Worm (Caenorhabditis elegans) whole organism, L1 larva: ENCODE results near the gene aat-1.
A peak's percentile ranks its signal among the peaks of the same experiment; 100 is the strongest.

Experiments used
- C04F5.9 ChIP-seq: sonication (generic microtip); optimal IDR thresholded peaks from 2 replicates; lab custom pipeline; 2016; ENCODE audit warnings: missing genetic modification characterization, missing compliant biosample characterization
- C34B4.2 ChIP-seq: sonication (generic microtip); optimal IDR thresholded peaks from 2 replicates; lab custom pipeline; 2017; ENCODE audit warnings: mild to moderate bottlenecking, missing genetic modification characterization, missing compliant biosample characterization
- F16B12.6 ChIP-seq: fragments of 150-350 bp; optimal IDR thresholded peaks from 2 replicates; lab custom pipeline; 2014; ENCODE audit warnings: missing biosample characterization, missing genetic modification characterization
- ama-1 ChIP-seq: fragments of 150-350 bp; optimal IDR thresholded peaks from 2 replicates; lab custom pipeline; 2014
- blmp-1 ChIP-seq: fragments of 150-350 bp; optimal IDR thresholded peaks from 2 replicates; lab custom pipeline; 2014; ENCODE audit warnings: missing biosample characterization, missing genetic modification characterization
- ceh-82 ChIP-seq, 3 experiments: fragments of 150-350 bp in 1 of 3; sonication (generic microtip) in 2 of 3; optimal IDR thresholded peaks; 2 replicates each; lab custom pipeline; 2014 to 2017; ENCODE audit warnings: missing biosample characterization in 3 of 3, missing genetic modification characterization in 3 of 3
- ceh-88 ChIP-seq: fragments of 200-800 bp; sonication (Bioruptor generic); IDR thresholded peaks from 2 replicates; pipeline ENCODE4 v1.3.6; 2022; ENCODE audit warnings: missing genetic modification characterization, missing compliant biosample characterization
- ceh-90 ChIP-seq: sonication (generic microtip); optimal IDR thresholded peaks from 2 replicates; lab custom pipeline; 2016; ENCODE audit warnings: missing genetic modification characterization, missing compliant biosample characterization
- ces-1 ChIP-seq: fragments of 150-350 bp; optimal IDR thresholded peaks from 2 replicates; lab custom pipeline; 2014; ENCODE audit warnings: missing biosample characterization, missing genetic modification reagents, missing genetic modification characterization
- dpl-1 ChIP-seq, 3 experiments: fragments of 150-350 bp in 2 of 3; sonication (generic microtip) in 1 of 3; optimal IDR thresholded peaks; 2 replicates each; lab custom pipeline; 2014 to 2017; ENCODE audit warnings: missing biosample characterization in 3 of 3, missing genetic modification characterization in 3 of 3, missing genetic modification reagents in 3 of 3
- dsc-1 ChIP-seq: sonication (generic microtip); optimal IDR thresholded peaks from 2 replicates; lab custom pipeline; 2016; ENCODE audit warnings: mild to moderate bottlenecking, missing genetic modification characterization, missing compliant biosample characterization
- efl-1 ChIP-seq, 4 experiments: fragments of 150-350 bp; optimal IDR thresholded peaks in 3 of 4; peaks in 1 of 4; 1 replicate in 1 of 4; 2 replicates in 3 of 4; lab custom pipeline; 2014; ENCODE audit warnings: missing biosample characterization in 2 of 4, missing genetic modification characterization in 2 of 4, missing genetic modification reagents in 2 of 4
- egl-13 ChIP-seq: sonication (generic microtip); optimal IDR thresholded peaks from 2 replicates; lab custom pipeline; 2016; ENCODE audit warnings: missing genotype, missing genetic modification reagents, missing genetic modification characterization, missing compliant biosample characterization
- fkh-10 ChIP-seq: sonication (generic microtip); optimal IDR thresholded peaks from 2 replicates; lab custom pipeline; 2017; ENCODE audit warnings: missing biosample characterization, missing genetic modification reagents, missing genetic modification characterization
- grh-1 ChIP-seq: fragments of 200-800 bp; sonication (Bioruptor generic); IDR thresholded peaks from 2 replicates; pipeline ENCODE4 v1.3.6; 2022; ENCODE audit warnings: missing genetic modification reagents, missing genetic modification characterization, missing compliant biosample characterization
- hlh-4 ChIP-seq: sonication (generic microtip); optimal IDR thresholded peaks from 2 replicates; lab custom pipeline; 2016; ENCODE audit warnings: mild to moderate bottlenecking, missing genetic modification characterization, missing compliant biosample characterization
- hpl-2 ChIP-seq: fragments of 150-350 bp; optimal IDR thresholded peaks from 2 replicates; lab custom pipeline; 2014; ENCODE audit warnings: missing biosample characterization, missing genetic modification reagents, missing genetic modification characterization
- jun-1 ChIP-seq: fragments of 150-350 bp; optimal IDR thresholded peaks from 2 replicates; lab custom pipeline; 2014; ENCODE audit warnings: missing biosample characterization, missing genetic modification reagents, missing genetic modification characterization
- lin-13 ChIP-seq: fragments of 150-350 bp; optimal IDR thresholded peaks from 2 replicates; lab custom pipeline; 2014; ENCODE audit warnings: missing biosample characterization, missing genetic modification reagents, missing genetic modification characterization
- lin-14 ChIP-seq: fragments of 200-800 bp; sonication (Bioruptor generic); optimal IDR thresholded peaks from 2 replicates; lab custom pipeline; 2018; ENCODE audit warnings: mild to moderate bottlenecking, missing genetic modification characterization, moderate library complexity, missing compliant biosample characterization
- lir-3 ChIP-seq: sonication (generic microtip); optimal IDR thresholded peaks from 2 replicates; lab custom pipeline; 2016; ENCODE audit warnings: mild to moderate bottlenecking, missing genetic modification characterization, moderate library complexity, missing compliant biosample characterization; ENCODE audit not compliant: poor library complexity
- lsy-2 ChIP-seq, 2 experiments: fragments of 150-350 bp; optimal IDR thresholded peaks; 2 replicates each; lab custom pipeline; 2014; ENCODE audit warnings: missing biosample characterization in 2 of 2, missing genetic modification characterization in 2 of 2
- mef-2 ChIP-seq: fragments of 150-350 bp; optimal IDR thresholded peaks from 2 replicates; lab custom pipeline; 2014; ENCODE audit warnings: missing biosample characterization, missing genetic modification characterization
- mep-1 ChIP-seq: fragments of 150-350 bp; optimal IDR thresholded peaks from 2 replicates; lab custom pipeline; 2014; ENCODE audit warnings: missing biosample characterization, missing genetic modification characterization
- nhr-20 ChIP-seq: sonication (generic microtip); optimal IDR thresholded peaks from 2 replicates; lab custom pipeline; 2016; ENCODE audit warnings: mild to moderate bottlenecking, missing genetic modification characterization, missing compliant biosample characterization
- nhr-28 ChIP-seq: fragments of 150-350 bp; optimal IDR thresholded peaks from 2 replicates; lab custom pipeline; 2014; ENCODE audit warnings: missing biosample characterization, missing genetic modification characterization
- nhr-47 ChIP-seq: sonication (generic microtip); optimal IDR thresholded peaks from 2 replicates; lab custom pipeline; 2016; ENCODE audit warnings: mild to moderate bottlenecking, missing genetic modification characterization, moderate library complexity, missing compliant biosample characterization
- nhr-85 ChIP-seq: sonication (generic microtip); peaks from one replicate; lab custom pipeline; 2016; ENCODE audit warnings: missing genetic modification characterization, inconsistent platforms, missing compliant biosample characterization
- nhr-90 ChIP-seq: sonication (generic microtip); optimal IDR thresholded peaks from 2 replicates; lab custom pipeline; 2016; ENCODE audit warnings: mild to moderate bottlenecking, missing genetic modification characterization, missing compliant biosample characterization; ENCODE audit not compliant: poor library complexity
- pax-3 ChIP-seq: fragments of 200-800 bp; sonication (Bioruptor generic); optimal IDR thresholded peaks from 2 replicates; lab custom pipeline; 2018; ENCODE audit warnings: mild to moderate bottlenecking, missing genetic modification characterization, moderate library complexity, missing compliant biosample characterization
- pqm-1 ChIP-seq: sonication (generic microtip); optimal IDR thresholded peaks from 3 replicates; lab custom pipeline; 2017; ENCODE audit warnings: missing biosample characterization, missing genetic modification characterization
- rnt-1 ChIP-seq: sonication (generic microtip); optimal IDR thresholded peaks from 2 replicates; lab custom pipeline; 2016; ENCODE audit warnings: mild to moderate bottlenecking, missing genetic modification characterization, moderate library complexity, missing compliant biosample characterization
- snu-23 ChIP-seq: sonication (generic microtip); optimal IDR thresholded peaks from 2 replicates; lab custom pipeline; 2016; ENCODE audit warnings: missing genetic modification characterization, missing compliant biosample characterization
- sox-4 ChIP-seq: sonication (generic microtip); optimal IDR thresholded peaks from 2 replicates; lab custom pipeline; 2016; ENCODE audit warnings: missing genetic modification characterization, missing compliant biosample characterization
- swsn-7 ChIP-seq: sonication (generic microtip); optimal IDR thresholded peaks from 2 replicates; lab custom pipeline; 2016; ENCODE audit warnings: missing genetic modification characterization, missing compliant biosample characterization
- tbx-2 ChIP-seq: sonication (generic microtip); optimal IDR thresholded peaks from 2 replicates; lab custom pipeline; 2016; ENCODE audit warnings: missing genetic modification characterization, missing compliant biosample characterization
- tlp-1 ChIP-seq: fragments of 150-350 bp; optimal IDR thresholded peaks from 2 replicates; lab custom pipeline; 2014; ENCODE audit warnings: missing biosample characterization, missing genetic modification characterization
- unc-62 ChIP-seq: fragments of 150-350 bp; optimal IDR thresholded peaks from 2 replicates; lab custom pipeline; 2014; ENCODE audit warnings: missing biosample characterization, missing genetic modification reagents, missing genetic modification characterization
- unc-86 ChIP-seq: sonication (generic microtip); optimal IDR thresholded peaks from 2 replicates; lab custom pipeline; 2016; ENCODE audit warnings: missing genetic modification characterization, missing compliant biosample characterization
- vab-15 ChIP-seq: sonication (generic microtip); optimal IDR thresholded peaks from 2 replicates; lab custom pipeline; 2017; ENCODE audit warnings: missing genotype, mild to moderate bottlenecking, missing genetic modification characterization, missing compliant biosample characterization
- xbp-1 ChIP-seq: sonication (generic microtip); optimal IDR thresholded peaks from 2 replicates; lab custom pipeline; 2016; ENCODE audit warnings: missing genetic modification characterization, missing compliant biosample characterization
- zag-1 ChIP-seq: fragments of 150-350 bp; optimal IDR thresholded peaks from 2 replicates; lab custom pipeline; 2014; ENCODE audit warnings: missing biosample characterization, missing genetic modification characterization
- zip-4 ChIP-seq: fragments of 200-800 bp; sonication (Bioruptor generic); optimal IDR thresholded peaks from 2 replicates; lab custom pipeline; 2018; ENCODE audit warnings: mild to moderate bottlenecking, missing genetic modification characterization, moderate library complexity, missing compliant biosample characterization

The aat-1 gene

ce11 chrIV:9623269-9623668, 21.8 kb upstream of the aat-1 start, which contains the start of gene W09C2.9:
Gene W09C2.9 (minus strand): TSS chrIV:9623369.
- no peak for TF ChIP-seq tlp-1 (tag; lab: Kevin White, UChicago)
- TF ChIP-seq C34B4.2 (tag; lab: Kevin White, UChicago), result no peak
- TF ChIP-seq blmp-1, result no peak
- no peak for TF ChIP-seq dpl-1 (GFP tag; optimal IDR thresholded peaks at IDR 0.05; lab: Kevin White, UChicago)
- TF ChIP-seq dsc-1 (tag; lab: Kevin White, UChicago), result no peak
- no peak for TF ChIP-seq grh-1 (GFP tag; lab: Robert Waterston, UW)
- TF ChIP-seq zip-4, result no peak
- no peak for TF ChIP-seq pqm-1

- TF ChIP-seq lir-3 (tag; lab: Kevin White, UChicago) (no peak), nhr-47 (tag; lab: Kevin White, UChicago) (no peak), F16B12.6 (tag; lab: Kevin White, UChicago) (no peak), lsy-2 (tag; optimal IDR thresholded peaks at IDR 0.05; lab: Kevin White, UChicago) (no peak), ceh-90 (tag; lab: Kevin White, UChicago) (no peak), hpl-2 (GFP tag; lab: Kevin White, UChicago) (no peak), fkh-10 (no peak), sox-4 (tag; lab: Kevin White, UChicago) (no peak), nhr-20 (tag; lab: Kevin White, UChicago) (no peak), pax-3 (tag; lab: Kevin White, UChicago) (no peak), mef-2 (no peak), unc-86 (tag; lab: Kevin White, UChicago) (no peak), C04F5.9 (no peak), nhr-28 (tag; lab: Kevin White, UChicago) (no peak), egl-13 (tag; lab: Kevin White, UChicago) (no peak), dsc-1 (tag; lab: Kevin White, UChicago) (no peak), nhr-90 (tag; lab: Kevin White, UChicago) (no peak), hlh-4 (tag; lab: Kevin White, UChicago) (no peak)
These were observed 20.8 kb upstream of the aat-1 start, which contains the start of gene W09C2.7 for ce11 chrIV:9622272-9622671. Gene W09C2.7 (minus strand): TSS chrIV:9622372.

- no peak for TF ChIP-seq tbx-2 (tag; lab: Kevin White, UChicago)
- peak; percentile 20 for TF ChIP-seq rnt-1
- no peak for TF ChIP-seq snu-23 (GFP tag; lab: Kevin White, UChicago)
- peak; percentile 14 for TF ChIP-seq blmp-1
- peak; percentile 6 for TF ChIP-seq lin-14 (GFP tag; lab: Kevin White, UChicago)
These were observed 17.3 kb upstream of the aat-1 start for ce11 chrIV:9618836-9619235.

- TF ChIP-seq lsy-2 (tag; optimal IDR thresholded peaks at IDR 0.05; lab: Kevin White, UChicago) (peak in 1 of 2 experiments; percentile 55), lin-14 (GFP tag; lab: Kevin White, UChicago) (peak; percentile 44), mep-1 (tag; lab: Kevin White, UChicago) (no peak), hlh-4 (tag; lab: Kevin White, UChicago) (no peak), snu-23 (GFP tag; lab: Kevin White, UChicago) (peak; percentile 10), nhr-20 (tag; lab: Kevin White, UChicago) (peak; percentile 19), lir-3 (tag; lab: Kevin White, UChicago) (no peak), nhr-85 (peak; percentile 91), dsc-1 (tag; lab: Kevin White, UChicago) (no peak), efl-1 (optimal IDR thresholded peaks at IDR 0.05; lab: Kevin White, UChicago) (no peak), efl-1 (GFP tag; optimal IDR thresholded peaks at IDR 0.05 in 1 of 2; lab: Kevin White, UChicago) (peak in 1 of 2 experiments; percentile 31), rnt-1 (peak; percentile 33), blmp-1 (peak; percentile 70)
These were observed 16.5 kb upstream of the aat-1 start for ce11 chrIV:9618015-9618414.

- peak; percentile 30 for TF ChIP-seq rnt-1
- peak; percentile 25 for TF ChIP-seq blmp-1
- TF ChIP-seq swsn-7, result no peak
- peak; percentile 43 for TF ChIP-seq lin-14 (GFP tag; lab: Kevin White, UChicago)
- TF ChIP-seq egl-13 (tag; lab: Kevin White, UChicago), result no peak
- no peak for TF ChIP-seq lin-13
- no peak for TF ChIP-seq lir-3 (tag; lab: Kevin White, UChicago)
- TF ChIP-seq ama-1 (lab: Kevin White, UChicago), result no peak
- peak; percentile 27 for TF ChIP-seq mep-1 (tag; lab: Kevin White, UChicago)
- TF ChIP-seq xbp-1 (tag; lab: Kevin White, UChicago), result no peak
- no peak for TF ChIP-seq ceh-82 (tag; optimal IDR thresholded peaks at IDR 0.05; lab: Kevin White, UChicago)
- no peak for TF ChIP-seq hlh-4 (tag; lab: Kevin White, UChicago)
- TF ChIP-seq ces-1, result no peak
- no peak for TF ChIP-seq ceh-88
- no peak for TF ChIP-seq jun-1 (tag; lab: Kevin White, UChicago)
- TF ChIP-seq unc-62 (GFP tag; lab: Kevin White, UChicago), result no peak
- no peak for TF ChIP-seq zag-1
- no peak for TF ChIP-seq mef-2
- TF ChIP-seq vab-15, result no peak
These were observed 15.9 kb upstream of the aat-1 start for ce11 chrIV:9617358-9617757.
